Fruit fly (Drosophila melanogaster) whole organism, pupa: Measurements from ENCODE around the gene ND-13A.

Experiments
- CG10348 ChIP-seq: fragments of 200-800 bp; sonication (Bioruptor generic); IDR thresholded peaks from 2 replicates; pipeline ENCODE4 v1.3.6; 2022; ENCODE audit warnings: missing biosample characterization, missing genetic modification characterization
- CG15710 ChIP-seq: fragments of 200-800 bp; sonication (Bioruptor generic); optimal IDR thresholded peaks from 2 replicates; lab custom pipeline; 2018; ENCODE audit warnings: missing biosample characterization, mild to moderate bottlenecking, missing genetic modification characterization, moderate library complexity
- CG17806 ChIP-seq: fragments of 200-800 bp; sonication (Bioruptor generic); optimal IDR thresholded peaks from 2 replicates; lab custom pipeline; 2018; ENCODE audit warnings: missing biosample characterization, mild to moderate bottlenecking, missing genetic modification characterization, moderate library complexity
- CG32121 ChIP-seq: fragments of 200-800 bp; sonication (Bioruptor generic); IDR thresholded peaks from 2 replicates; pipeline ENCODE4 v1.3.6; 2022; ENCODE audit warnings: missing biosample characterization, missing genetic modification characterization
- CG34367 ChIP-seq: fragments of 200-800 bp; sonication (Bioruptor generic); optimal IDR thresholded peaks from 2 replicates; lab custom pipeline; 2018; ENCODE audit warnings: missing biosample characterization, mild to moderate bottlenecking, missing genetic modification characterization
- CG4496 ChIP-seq: fragments of 200-800 bp; sonication (Bioruptor generic); IDR thresholded peaks from 3 replicates; pipeline ENCODE4 v1.3.6; 2022; ENCODE audit warnings: missing biosample characterization, missing genetic modification characterization
- EcR ChIP-seq: fragments of 200-800 bp; sonication (Bioruptor generic); optimal IDR thresholded peaks from 3 replicates; lab custom pipeline; 2019; ENCODE audit warnings: missing biosample characterization, missing genetic modification characterization, mild to moderate bottlenecking, moderate library complexity, missing genetic modification reagents
- Ets98B ChIP-seq: fragments of 200-800 bp; sonication (Bioruptor generic); IDR thresholded peaks from 2 replicates; pipeline ENCODE4 v1.3.6; 2022; ENCODE audit warnings: missing biosample characterization, missing genetic modification characterization
- fd96Ca ChIP-seq: fragments of 200-800 bp; sonication (Bioruptor generic); IDR thresholded peaks from 3 replicates; pipeline ENCODE4 v1.3.6; 2022; ENCODE audit warnings: missing biosample characterization, missing genetic modification characterization

DNA sequence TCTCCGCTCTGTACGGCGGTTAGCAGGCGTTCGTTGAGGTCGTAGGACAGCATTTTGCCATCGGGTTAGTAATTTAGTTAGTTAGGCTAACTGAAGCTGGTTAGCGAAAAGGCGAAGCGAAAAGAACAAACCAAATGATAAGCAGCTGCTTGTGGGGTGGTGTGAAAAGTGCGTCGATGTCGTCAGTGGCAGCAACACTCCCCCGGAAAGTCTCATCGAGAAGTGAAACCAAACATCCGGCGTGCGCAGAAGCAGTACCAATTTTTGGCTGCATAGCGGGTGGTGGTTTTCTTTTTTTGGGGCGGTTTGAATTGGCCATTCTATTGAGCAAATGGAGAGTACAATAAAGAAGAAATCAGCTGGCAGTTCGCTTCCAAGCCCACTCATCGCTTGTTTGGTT, 49.3 kb downstream of the ND-13A start, which contains the start of gene CG9121:
- no peak for TF ChIP-seq CG4496 (GFP tag; lab: Robert Waterston, UW)
- no peak for TF ChIP-seq CG17806 (tag; lab: Kevin White, UChicago)
- TF ChIP-seq CG32121: no peak
- no peak for TF ChIP-seq EcR (GFP tag; lab: Kevin White, UChicago)
- TF ChIP-seq CG10348 (GFP tag; lab: Robert Waterston, UW): no peak
- TF ChIP-seq Ets98B (GFP tag; lab: Robert Waterston, UW): no peak
- TF ChIP-seq CG34367 (tag; lab: Kevin White, UChicago): no peak
- no peak for TF ChIP-seq CG15710 (tag; lab: Kevin White, UChicago)
- no peak for TF ChIP-seq fd96Ca (GFP tag; lab: Robert Waterston, UW)
